Worm (Caenorhabditis elegans): ENCODE data around the gene snet-1.
A peak's percentile ranks its signal among the peaks of the same experiment; 100 is the strongest.

Gene snet-1

ce11 chrX:3650100-3650809 is 18.5 kb downstream of the snet-1 start, which contains the start of the genes sax-1 and R11G1.2:
Gene sax-1, minus strand, starts transcription at chrX:3650150.
Gene R11G1.2, plus strand, starts transcription at chrX:3650614.
- TF ChIP-seq blmp-1 (tag; optimal IDR thresholded peaks at IDR 0.05; ENCODE audit: insufficient read depth) (peak; percentile 34), R02D3.7 (tag; optimal IDR thresholded peaks at IDR 0.05) (no peak), nhr-10 (tag; optimal IDR thresholded peaks at IDR 0.05) (no peak), alr-1 (tag; optimal IDR thresholded peaks at IDR 0.05) (no peak), ZK546.5 (tag; optimal IDR thresholded peaks at IDR 0.05) (no peak), elt-3 (tag; optimal IDR thresholded peaks at IDR 0.05) (no peak), egl-27 (tag; optimal IDR thresholded peaks at IDR 0.05) (no peak), F13H6.1 (tag; optimal IDR thresholded peaks at IDR 0.05) (peak; percentile 32), nhr-237 (tag; optimal IDR thresholded peaks at IDR 0.05) (no peak), Y55F3AM.14 (GFP tag; optimal IDR thresholded peaks at IDR 0.05) (no peak), lin-13 (GFP tag; optimal IDR thresholded peaks at IDR 0.05) (peak; percentile 16), nhr-25 (tag; optimal IDR thresholded peaks at IDR 0.05) (peak; percentile 57), mab-5 (tag; optimal IDR thresholded peaks at IDR 0.05) (no peak), sma-3 (GFP tag; optimal IDR thresholded peaks at IDR 0.05) (peak; percentile 30), sem-4 (tag; optimal IDR thresholded peaks at IDR 0.05) (no peak), aly-2 (tag; optimal IDR thresholded peaks at IDR 0.05) (no peak), nhr-21 (tag; optimal IDR thresholded peaks at IDR 0.05) (peak; percentile 26), nhr-11 (tag; optimal IDR thresholded peaks at IDR 0.05) (no peak), peb-1 (tag; optimal IDR thresholded peaks at IDR 0.05) (no peak), ama-1 (optimal IDR thresholded peaks at IDR 0.05) (no peak), nhr-77 (tag; optimal IDR thresholded peaks at IDR 0.05) (no peak), unc-39 (tag; optimal IDR thresholded peaks at IDR 0.05) (no peak), unc-55 (GFP tag; optimal IDR thresholded peaks at IDR 0.05) (peak; percentile 61), C34F6.9 (tag; optimal IDR thresholded peaks at IDR 0.05) (peak; percentile 74), nhr-23 (tag; optimal IDR thresholded peaks at IDR 0.05) (no peak), nhr-6 (tag; optimal IDR thresholded peaks at IDR 0.05) (no peak), nhr-129 (tag; optimal IDR thresholded peaks at IDR 0.05) (peak; percentile 64), ceh-82 (tag; optimal IDR thresholded peaks at IDR 0.05) (no peak), ztf-11 (tag; optimal IDR thresholded peaks at IDR 0.05) (no peak), unc-62 (GFP tag; optimal IDR thresholded peaks at IDR 0.05) (no peak), nhr-12 (tag; optimal IDR thresholded peaks at IDR 0.05) (no peak), lin-39 (tag; optimal IDR thresholded peaks at IDR 0.05) (no peak), mdl-1 (tag; optimal IDR thresholded peaks at IDR 0.05) (peak; percentile 37 to 88), snpc-4 (tag; optimal IDR thresholded peaks at IDR 0.05) (no peak), elt-1 (tag; optimal IDR thresholded peaks at IDR 0.05) (no peak), dmd-4 (tag; optimal IDR thresholded peaks at IDR 0.05) (no peak), skn-1 (tag; optimal IDR thresholded peaks at IDR 0.05) (no peak), lin-11 (tag; optimal IDR thresholded peaks at IDR 0.05) (peak; percentile 39), sma-9 (GFP tag; optimal IDR thresholded peaks at IDR 0.05) (peak; percentile 20), sma-9 (tag; optimal IDR thresholded peaks at IDR 0.05) (no peak), ztf-1 (GFP tag; conservative IDR thresholded peaks at IDR 0.05) (no peak), mbf-1 (tag; optimal IDR thresholded peaks at IDR 0.05) (no peak), zag-1 (tag; optimal IDR thresholded peaks at IDR 0.05) (no peak), crh-2 (tag; optimal IDR thresholded peaks at IDR 0.05) (peak; percentile 60), fos-1 (tag; optimal IDR thresholded peaks at IDR 0.05) (peak; percentile 17), gmeb-1 (tag; optimal IDR thresholded peaks at IDR 0.05) (peak; percentile 19), ceh-16 (tag; optimal IDR thresholded peaks at IDR 0.05) (no peak), ztf-4 (tag; optimal IDR thresholded peaks at IDR 0.05) (no peak), lsy-2 (tag; optimal IDR thresholded peaks at IDR 0.05) (peak; percentile 5 to 66)

All from whole organism, L2 larva.